Fruit fly (Drosophila melanogaster): ENCODE results near the gene CG11131.
A peak's percentile ranks its signal among the peaks of the same experiment; 100 is the strongest.

dm6 chr3L:22868070-22868469 lies 30.5 kb upstream of the CG11131 start, which contains the start of gene EMC4:
- TF ChIP-seq Ets98B (GFP tag; IDR thresholded peaks at IDR 0.05) (peak; percentile 39; the same call in 1 of the 2 replicates), Pif1A (GFP tag; optimal IDR thresholded peaks at IDR 0.05) (no peak), Snoo (tag; optimal IDR thresholded peaks at IDR 0.05) (peak; percentile 28), CG10348 (GFP tag; IDR thresholded peaks at IDR 0.05) (no peak), CG14655 (GFP tag; optimal IDR thresholded peaks at IDR 0.05) (no peak), CG4496 (GFP tag; IDR thresholded peaks at IDR 0.05) (0 out of 3 replicates have a peak, but pooled peaks have one; percentile 43), rn (GFP tag; IDR thresholded peaks at IDR 0.05) (no peak), fd96Ca (GFP tag; IDR thresholded peaks at IDR 0.05) (no peak), EcR (GFP tag; optimal IDR thresholded peaks at IDR 0.05) (no peak), CG12605 (GFP tag; IDR thresholded peaks at IDR 0.05) (no peak), CG17806 (tag; optimal IDR thresholded peaks at IDR 0.05) (no peak)
